Worm (Caenorhabditis elegans) whole organism, young adult: Measurements from ENCODE around the gene srz-5.
"Not testable (repeated sequence)": the region's sequence is repeated elsewhere in the genome, so short reads cannot be mapped to it uniquely, and the experiment has no call there.

ENCODE experiments used
- B0261.1 ChIP-seq: sonication (generic microtip); optimal IDR thresholded peaks from 2 replicates; lab custom pipeline; 2016; ENCODE audit warnings: mild to moderate bottlenecking, missing genetic modification characterization, moderate library complexity, missing compliant biosample characterization
- C17E4.6 ChIP-seq: fragments of 200-800 bp; sonication (Bioruptor generic); IDR thresholded peaks from 2 replicates; pipeline ENCODE4 v1.3.6; 2022; ENCODE audit warnings: missing genetic modification reagents, missing genetic modification characterization, missing compliant biosample characterization
- D2030.7 ChIP-seq: fragments of 200-800 bp; sonication (Bioruptor generic); IDR thresholded peaks from 2 replicates; pipeline ENCODE4 v1.3.6; 2022; ENCODE audit warnings: missing genetic modification reagents, missing genetic modification characterization, missing compliant biosample characterization
- F22D6.2 ChIP-seq: sonication (generic microtip); optimal IDR thresholded peaks from 2 replicates; lab custom pipeline; 2016; ENCODE audit warnings: mild to moderate bottlenecking, missing genetic modification characterization, missing compliant biosample characterization
- F49E8.2 ChIP-seq: sonication (generic microtip); optimal IDR thresholded peaks from 3 replicates; lab custom pipeline; 2017; ENCODE audit warnings: missing genetic modification characterization, mild to moderate bottlenecking, missing compliant biosample characterization, antibody characterized with exemption, moderate library complexity; ENCODE audit not compliant: insufficient read depth
- F55B11.4 ChIP-seq: sonication (generic microtip); optimal IDR thresholded peaks from 2 replicates; lab custom pipeline; 2016; ENCODE audit warnings: missing compliant biosample characterization, missing genetic modification characterization, borderline replicate concordance; ENCODE audit not compliant: insufficient read depth
- Y56A3A.18 ChIP-seq: fragments of 200-800 bp; sonication (Bioruptor generic); IDR thresholded peaks from 2 replicates; pipeline ENCODE4 v1.3.6; 2022; ENCODE audit warnings: missing genetic modification reagents, missing genetic modification characterization, missing compliant biosample characterization
- Y79H2A.3 ChIP-seq: fragments of 200-800 bp; sonication (Bioruptor generic); conservative IDR thresholded peaks from 2 replicates; pipeline ENCODE4 v1.3.6; 2022; ENCODE audit warnings: missing genetic modification reagents, missing genetic modification characterization, missing compliant biosample characterization
- athp-1 ChIP-seq: sonication (generic microtip); optimal IDR thresholded peaks from 2 replicates; lab custom pipeline; 2017; ENCODE audit warnings: mild to moderate bottlenecking, missing genetic modification characterization, missing compliant biosample characterization
- attf-3 ChIP-seq: fragments of 200-800 bp; sonication (Bioruptor generic); conservative IDR thresholded peaks from 2 replicates; pipeline ENCODE4 v1.3.6; 2022; ENCODE audit warnings: missing genetic modification reagents, missing genetic modification characterization, missing compliant biosample characterization
- attf-6 ChIP-seq: fragments of 200-800 bp; sonication (Bioruptor generic); IDR thresholded peaks from 2 replicates; pipeline ENCODE4 v1.3.6; 2022; ENCODE audit warnings: missing genetic modification reagents, missing genetic modification characterization, missing compliant biosample characterization
- bed-2 ChIP-seq: fragments of 200-800 bp; sonication (Bioruptor generic); IDR thresholded peaks from 2 replicates; pipeline ENCODE4 v1.3.6; 2022; ENCODE audit warnings: missing genetic modification reagents, missing genetic modification characterization, missing compliant biosample characterization
- cebp-2 ChIP-seq: fragments of 200-800 bp; sonication (Bioruptor generic); IDR thresholded peaks from 2 replicates; pipeline ENCODE4 v1.3.6; 2022; ENCODE audit warnings: missing genetic modification characterization, missing compliant biosample characterization
- ceh-27 ChIP-seq: fragments of 200-800 bp; sonication (Bioruptor generic); optimal IDR thresholded peaks from 2 replicates; lab custom pipeline; 2018; ENCODE audit warnings: mild to moderate bottlenecking, missing genetic modification characterization, moderate library complexity, missing compliant biosample characterization
- die-1 ChIP-seq: sonication (generic microtip); optimal IDR thresholded peaks from 2 replicates; lab custom pipeline; 2016; ENCODE audit warnings: missing genotype, mild to moderate bottlenecking, missing genetic modification characterization, missing compliant biosample characterization
- dox-1 ChIP-seq: fragments of 200-800 bp; sonication (Bioruptor generic); IDR thresholded peaks from 2 replicates; pipeline ENCODE4 v1.3.6; 2022; ENCODE audit warnings: missing genetic modification reagents, missing genetic modification characterization, missing compliant biosample characterization
- efl-1 ChIP-seq: fragments of 150-350 bp; optimal IDR thresholded peaks from 2 replicates; lab custom pipeline; 2014; ENCODE audit warnings: missing biosample characterization, missing genetic modification reagents, missing genetic modification characterization
- egl-18 ChIP-seq: fragments of 200-800 bp; sonication (Bioruptor generic); IDR thresholded peaks from 2 replicates; pipeline ENCODE4 v1.3.6; 2022; ENCODE audit warnings: missing genetic modification reagents, missing genetic modification characterization, missing compliant biosample characterization
- egrh-3 ChIP-seq: fragments of 200-800 bp; sonication (Bioruptor generic); IDR thresholded peaks from 2 replicates; pipeline ENCODE4 v1.3.6; 2022; ENCODE audit warnings: missing genetic modification reagents, missing genetic modification characterization, missing compliant biosample characterization
- ekl-4 ChIP-seq: fragments of 200-800 bp; sonication (Bioruptor generic); IDR thresholded peaks from 2 replicates; pipeline ENCODE4 v1.3.6; 2022; ENCODE audit warnings: missing genetic modification reagents, missing genetic modification characterization, missing compliant biosample characterization
- ets-4 ChIP-seq: fragments of 200-800 bp; sonication (Bioruptor generic); optimal IDR thresholded peaks from 2 replicates; lab custom pipeline; 2018; ENCODE audit warnings: mild to moderate bottlenecking, missing genetic modification characterization, missing compliant biosample characterization
- hlh-12 ChIP-seq: sonication (generic microtip); optimal IDR thresholded peaks from 2 replicates; lab custom pipeline; 2016; ENCODE audit warnings: missing genetic modification characterization, missing compliant biosample characterization
- hlh-26 ChIP-seq: fragments of 200-800 bp; sonication (Bioruptor generic); conservative IDR thresholded peaks from 2 replicates; pipeline ENCODE4 v1.3.6; 2022; ENCODE audit warnings: missing genetic modification reagents, missing genetic modification characterization, missing compliant biosample characterization
- let-526 ChIP-seq: fragments of 200-800 bp; sonication (Bioruptor generic); IDR thresholded peaks from 2 replicates; pipeline ENCODE4 v1.3.6; 2022; ENCODE audit warnings: missing genetic modification reagents, missing genetic modification characterization, missing compliant biosample characterization
- lin-26 ChIP-seq: fragments of 200-800 bp; sonication (Bioruptor generic); IDR thresholded peaks from 2 replicates; pipeline ENCODE4 v1.3.6; 2022; ENCODE audit warnings: missing genetic modification reagents, missing genetic modification characterization, missing compliant biosample characterization
- lir-1 ChIP-seq: fragments of 200-800 bp; sonication (Bioruptor generic); conservative IDR thresholded peaks from 2 replicates; pipeline ENCODE4 v1.3.6; 2022; ENCODE audit warnings: missing genetic modification reagents, missing genetic modification characterization, missing compliant biosample characterization
- madf-10 ChIP-seq: sonication (generic microtip); optimal IDR thresholded peaks from 2 replicates; lab custom pipeline; 2016; ENCODE audit warnings: mild to moderate bottlenecking, missing genetic modification characterization, missing compliant biosample characterization
- madf-6 ChIP-seq: fragments of 200-800 bp; sonication (Bioruptor generic); IDR thresholded peaks from 2 replicates; pipeline ENCODE4 v1.3.6; 2022; ENCODE audit warnings: missing genetic modification reagents, missing genetic modification characterization, missing compliant biosample characterization
- mcd-1 ChIP-seq: fragments of 200-800 bp; sonication (Bioruptor generic); IDR thresholded peaks from 2 replicates; pipeline ENCODE4 v1.3.6; 2022; ENCODE audit warnings: missing genetic modification reagents, missing genetic modification characterization, missing compliant biosample characterization
- mel-28 ChIP-seq: sonication (generic microtip); optimal IDR thresholded peaks from 2 replicates; lab custom pipeline; 2016; ENCODE audit warnings: borderline replicate concordance, mild to moderate bottlenecking, missing genetic modification characterization, missing compliant biosample characterization
- nfyb-1 ChIP-seq: fragments of 200-800 bp; sonication (Bioruptor generic); IDR thresholded peaks from 2 replicates; pipeline ENCODE4 v1.3.6; 2022; ENCODE audit warnings: missing genetic modification reagents, missing genetic modification characterization, missing compliant biosample characterization
- nhr-179 ChIP-seq: sonication (generic microtip); optimal IDR thresholded peaks from 2 replicates; lab custom pipeline; 2016; ENCODE audit warnings: mild to moderate bottlenecking, missing genetic modification characterization, missing compliant biosample characterization
- rec-8 ChIP-seq, 2 experiments: sonication (generic microtip); optimal IDR thresholded peaks; 2 replicates each; lab custom pipeline; 2016; ENCODE audit warnings: mild to moderate bottlenecking in 2 of 2, missing genetic modification characterization in 2 of 2, missing genetic modification reagents in 2 of 2, missing genotype in 2 of 2, missing biosample characterization in 1 of 2, missing compliant biosample characterization in 1 of 2, moderate library complexity in 1 of 2
- snpc-1.1 ChIP-seq: sonication (generic microtip); optimal IDR thresholded peaks from 2 replicates; lab custom pipeline; 2017; ENCODE audit warnings: missing genetic modification characterization, mild to moderate bottlenecking, missing compliant biosample characterization, antibody characterized with exemption, moderate library complexity, missing genotype, missing genetic modification reagents; ENCODE audit not compliant: insufficient read depth
- snpc-4 ChIP-seq, 5 experiments: fragments of 150-350 bp in 1 of 5; sonication (generic microtip) in 4 of 5; optimal IDR thresholded peaks; 2 replicates each; lab custom pipeline; 2014 to 2018; ENCODE audit warnings: missing genetic modification characterization in 5 of 5, missing biosample characterization in 3 of 5, antibody characterized with exemption in 2 of 5, mild to moderate bottlenecking in 2 of 5, missing compliant biosample characterization in 2 of 5, missing genotype in 2 of 5, moderate library complexity in 2 of 5, missing genetic modification reagents in 1 of 5
- tlf-1 ChIP-seq: fragments of 200-800 bp; sonication (Bioruptor generic); optimal IDR thresholded peaks from 2 replicates; lab custom pipeline; 2018; ENCODE audit warnings: mild to moderate bottlenecking, missing genetic modification characterization, missing compliant biosample characterization
- zfh-2 ChIP-seq: fragments of 200-800 bp; sonication (Bioruptor generic); conservative IDR thresholded peaks from 2 replicates; pipeline ENCODE4 v1.3.6; 2022; ENCODE audit warnings: missing genetic modification reagents, missing genetic modification characterization, missing compliant biosample characterization
- ztf-18 ChIP-seq: sonication (generic microtip); optimal IDR thresholded peaks from 2 replicates; lab custom pipeline; 2016; ENCODE audit warnings: missing genotype, mild to moderate bottlenecking, missing genetic modification characterization, missing compliant biosample characterization
- ztf-3 ChIP-seq: fragments of 200-800 bp; sonication (Bioruptor generic); optimal IDR thresholded peaks from 2 replicates; lab custom pipeline; 2018; ENCODE audit warnings: mild to moderate bottlenecking, missing genetic modification characterization, missing compliant biosample characterization
- ztf-6 ChIP-seq: fragments of 200-800 bp; sonication (Bioruptor generic); IDR thresholded peaks from 2 replicates; pipeline ENCODE4 v1.3.6; 2022; ENCODE audit warnings: missing genetic modification reagents, missing genetic modification characterization, missing compliant biosample characterization

The srz-5 gene

DNA sequence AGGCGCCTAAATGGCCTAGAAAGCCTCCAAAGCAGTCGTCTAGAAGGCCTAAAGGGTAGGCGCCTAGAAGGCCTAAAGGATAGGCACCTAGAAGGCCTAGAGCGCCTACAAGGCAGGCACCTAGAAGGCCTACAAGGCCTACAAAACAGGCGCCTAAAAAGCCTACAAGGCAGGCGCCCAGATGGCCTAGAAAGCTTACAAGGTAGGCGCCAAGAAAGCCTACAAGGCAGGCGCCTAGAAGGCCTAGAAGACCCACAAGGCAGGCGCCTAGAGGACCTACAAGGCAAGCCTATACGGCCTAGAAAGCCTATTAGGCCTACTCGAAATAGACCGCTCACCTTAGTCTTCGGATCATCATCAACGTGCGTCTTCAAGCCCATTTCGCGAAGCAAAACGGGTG lies 12.5 kb downstream of the srz-5 start:
- TF ChIP-seq attf-6 (GFP tag; lab: Robert Waterston, UW): 0 out of 2 replicates have a peak, but pooled peaks have one; percentile 9
- no peak for TF ChIP-seq F55B11.4 (tag; lab: Kevin White, UChicago)

DNA sequence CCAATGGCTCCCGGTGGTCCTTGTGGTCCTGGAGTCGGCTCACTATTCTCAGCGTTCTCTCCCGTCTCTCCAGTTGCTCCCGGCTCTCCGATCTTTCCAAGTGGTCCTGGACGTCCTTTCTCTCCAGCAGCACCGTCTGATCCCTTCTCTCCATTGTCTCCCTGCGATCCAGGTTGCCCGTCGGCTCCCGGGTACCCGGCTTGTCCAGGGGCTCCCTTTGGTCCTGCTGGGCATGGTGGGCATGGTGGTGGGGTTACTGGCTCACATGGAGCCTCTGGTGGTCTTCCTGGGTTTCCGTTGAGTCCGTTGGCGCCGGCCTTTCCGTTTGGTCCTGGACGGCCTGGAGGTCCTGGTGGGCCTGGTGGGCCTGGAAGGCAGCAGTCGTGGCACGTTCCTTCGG lies 14.2 kb downstream of the srz-5 start:
- TF ChIP-seq tlf-1 (GFP tag; lab: Kevin White, UChicago) (no peak), Y79H2A.3 (GFP tag; lab: Robert Waterston, UW) (no peak), F55B11.4 (tag; lab: Kevin White, UChicago) (no peak), ztf-18 (no peak), nfyb-1 (GFP tag; lab: Robert Waterston, UW) (0 out of 2 replicates have a peak, but pooled peaks have one; percentile 26), egrh-3 (GFP tag; lab: Robert Waterston, UW) (peak; percentile 88), mcd-1 (GFP tag; lab: Robert Waterston, UW) (0 out of 2 replicates have a peak, but pooled peaks have one; percentile 14), hlh-12 (no peak), lin-26 (GFP tag; lab: Robert Waterston, UW) (peak; percentile 58; the same call in 1 of the 2 replicates), zfh-2 (GFP tag; lab: Robert Waterston, UW) (peak; percentile 88), die-1 (no peak)

DNA sequence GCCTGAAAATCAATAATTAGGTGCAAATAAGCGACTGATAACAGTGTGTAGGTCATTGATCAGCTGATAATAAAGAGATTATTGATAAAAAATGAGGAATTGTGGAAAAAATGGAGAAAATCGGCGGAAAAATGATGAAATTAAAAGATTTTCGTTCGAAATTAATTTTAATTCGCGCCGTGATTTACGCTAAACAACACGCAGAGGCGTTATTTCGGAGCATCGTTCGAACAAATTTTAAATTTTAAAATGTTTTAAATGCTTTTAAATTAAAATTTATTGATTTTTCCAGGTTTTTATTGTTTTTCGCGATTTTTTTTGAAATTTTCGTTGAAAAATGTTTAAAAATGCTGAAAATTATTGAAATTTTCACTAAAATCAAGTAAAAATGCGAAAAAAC lies 15.1 kb downstream of the srz-5 start, which contains the start of gene Y49F6B.9:
TSS of gene Y49F6B.9 (minus strand) at position 2 of the 400 bp plus-strand sequence.
- peak; percentile 85 for TF ChIP-seq attf-3
- TF ChIP-seq snpc-1.1: no peak
- TF ChIP-seq rec-8 (tag; optimal IDR thresholded peaks at IDR 0.05; lab: Kevin White, UChicago): no peak
- peak; percentile 40 for TF ChIP-seq efl-1
- TF ChIP-seq F49E8.2 (tag; lab: Kevin White, UChicago): no peak

DNA sequence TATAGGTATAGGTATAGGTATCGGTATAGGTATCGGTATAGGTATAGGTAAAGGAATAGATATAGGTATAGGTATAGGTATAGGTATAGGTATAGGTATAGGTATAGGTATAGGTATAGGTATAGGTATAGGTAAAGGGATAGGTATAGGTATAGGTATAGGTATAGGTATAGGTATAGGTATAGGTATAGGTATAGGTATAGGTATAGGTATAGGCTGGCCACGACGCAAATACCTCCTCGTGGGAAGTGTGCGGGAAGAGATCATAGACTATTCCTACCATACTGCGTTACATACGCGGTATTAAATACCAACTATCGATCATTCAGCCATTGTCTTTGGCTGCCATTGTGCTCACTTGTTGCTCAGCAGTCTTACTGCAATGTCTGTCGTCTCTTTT lies 23.7 kb downstream of the srz-5 start, which contains the start of gene fbxb-112:
TSS of gene fbxb-112 (plus strand) at position 301 of the 400 bp plus-strand sequence.
- not testable (repeated sequence) for TF ChIP-seq cebp-2 (GFP tag; lab: Robert Waterston, UW); F22D6.2 (tag; lab: Kevin White, UChicago); lir-1 (GFP tag; lab: Robert Waterston, UW)
- TF ChIP-seq, all 124 proteins: peak for 0; not testable (repeated sequence) for 124

DNA sequence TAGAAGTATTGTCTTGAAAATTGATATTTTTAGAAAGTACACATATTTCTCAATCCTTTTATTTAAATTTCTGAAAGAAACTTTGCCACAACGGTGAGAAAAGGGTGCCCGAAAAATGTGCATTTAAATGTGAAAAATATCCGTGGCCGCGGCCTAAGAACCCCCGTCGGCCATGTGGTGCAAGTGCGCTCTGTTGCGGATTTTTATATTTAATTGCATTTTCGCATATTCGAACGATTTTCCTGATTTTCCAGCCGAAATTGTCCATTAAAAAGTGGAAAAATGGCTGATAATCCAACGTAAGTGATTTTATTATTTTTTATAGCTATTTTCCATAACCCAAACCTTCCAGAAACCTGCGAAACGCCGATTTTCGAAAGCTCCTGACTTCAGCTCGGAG lies 32.3 kb downstream of the srz-5 start, which contains the start of gene smu-2:
TSS of gene smu-2 (plus strand) at position 178 of the 400 bp plus-strand sequence.
- TF ChIP-seq hlh-26 (GFP tag; lab: Robert Waterston, UW): no peak
- no peak for TF ChIP-seq hlh-12
- peak; percentile 72 for TF ChIP-seq ceh-27 (GFP tag; lab: Kevin White, UChicago)
- TF ChIP-seq ztf-3 (GFP tag; lab: Kevin White, UChicago): no peak
- TF ChIP-seq snpc-4 (GFP tag; optimal IDR thresholded peaks at IDR 0.05; lab: Kevin White, UChicago): no peak
- TF ChIP-seq snpc-4 (tag; optimal IDR thresholded peaks at IDR 0.05; lab: Kevin White, UChicago): peak in 1 of 4 experiments; percentile 23
- TF ChIP-seq D2030.7 (GFP tag; lab: Robert Waterston, UW): 0 out of 2 replicates have a peak, but pooled peaks have one; percentile 15
- TF ChIP-seq egrh-3 (GFP tag; lab: Robert Waterston, UW): no peak
- peak; percentile 70 for TF ChIP-seq athp-1 (tag; lab: Kevin White, UChicago)
- no peak for TF ChIP-seq ets-4 (GFP tag; lab: Kevin White, UChicago)
- TF ChIP-seq ztf-6 (GFP tag; lab: Robert Waterston, UW): no peak
- TF ChIP-seq madf-6 (GFP tag; lab: Robert Waterston, UW): peak; percentile 56
- TF ChIP-seq let-526 (GFP tag; lab: Robert Waterston, UW): 0 out of 2 replicates have a peak, but pooled peaks have one; percentile 42
- TF ChIP-seq ekl-4 (GFP tag; lab: Robert Waterston, UW): no peak
- TF ChIP-seq die-1: no peak
- TF ChIP-seq mel-28 (tag; lab: Kevin White, UChicago): no peak
- no peak for TF ChIP-seq nhr-179 (tag; lab: Kevin White, UChicago)
- no peak for TF ChIP-seq dox-1 (GFP tag; lab: Robert Waterston, UW)
- no peak for TF ChIP-seq bed-2 (GFP tag; lab: Robert Waterston, UW)
- TF ChIP-seq egl-18 (GFP tag; lab: Robert Waterston, UW): no peak
- no peak for TF ChIP-seq madf-10 (tag; lab: Kevin White, UChicago)
- TF ChIP-seq ztf-18: peak; percentile 13
- peak; percentile 1 for TF ChIP-seq B0261.1 (tag; lab: Kevin White, UChicago)
- TF ChIP-seq C17E4.6 (GFP tag; lab: Robert Waterston, UW): no peak
- no peak for TF ChIP-seq Y56A3A.18 (GFP tag; lab: Robert Waterston, UW)
